Fruit fly (Drosophila melanogaster) whole organism, wandering third instar larva: ENCODE data around the gene CG6287.

ENCODE experiments used
- CG9705 ChIP-seq: fragments of 200-800 bp; sonication (Bioruptor generic); optimal IDR thresholded peaks from 2 replicates; lab custom pipeline; 2018; ENCODE audit warnings: missing biosample characterization, mild to moderate bottlenecking, missing genetic modification characterization
- Hr78 ChIP-seq: fragments of >200 bp; optimal IDR thresholded peaks from 2 replicates; lab custom pipeline; 2017; ENCODE audit warnings: missing biosample characterization, missing genetic modification characterization
- h ChIP-seq: fragments of 200-800 bp; sonication (Bioruptor generic); optimal IDR thresholded peaks from 3 replicates; lab custom pipeline; 2016; ENCODE audit warnings: missing biosample characterization, mild to moderate bottlenecking, missing genetic modification characterization
- jim ChIP-seq: fragments of 175-275, 200-325 bp; sonication (Bioruptor generic); optimal IDR thresholded peaks from 2 replicates; lab custom pipeline; 2016; ENCODE audit warnings: missing biosample characterization, mild to moderate bottlenecking, missing genetic modification characterization
- psq ChIP-seq: fragments of 200-800 bp; sonication (Bioruptor generic); optimal IDR thresholded peaks from 3 replicates; lab custom pipeline; 2017; ENCODE audit warnings: missing biosample characterization, mild to moderate bottlenecking, missing genetic modification characterization, moderate library complexity

dm6 chr2L:11178334-11178733, 22.8 kb upstream of the CG6287 start:
- TF ChIP-seq Hr78 (GFP tag; lab: Kevin White, UChicago): no peak
- TF ChIP-seq h (GFP tag; lab: Kevin White, UChicago): no peak
- no peak for TF ChIP-seq CG9705 (GFP tag; lab: Kevin White, UChicago)
- TF ChIP-seq psq: no peak
- no peak for TF ChIP-seq jim (GFP tag; lab: Kevin White, UChicago)
